Worm (Caenorhabditis elegans) whole organism, L3 larva: ENCODE data around the gene K06H7.8.
A peak's percentile ranks its signal among the peaks of the same experiment; 100 is the strongest.

ENCODE experiments used
- R02D3.7 ChIP-seq: fragments of 150-350 bp; optimal IDR thresholded peaks from 2 replicates; lab custom pipeline; 2014; ENCODE audit warnings: missing biosample characterization, missing genetic modification characterization
- ZK546.5 ChIP-seq: sonication (generic microtip); optimal IDR thresholded peaks from 2 replicates; lab custom pipeline; 2017; ENCODE audit warnings: missing biosample characterization, missing genetic modification characterization
- aly-2 ChIP-seq: fragments of 150-350 bp; optimal IDR thresholded peaks from 2 replicates; lab custom pipeline; 2014; ENCODE audit warnings: missing biosample characterization, missing genetic modification characterization
- ama-1 ChIP-seq: fragments of 150-350 bp; optimal IDR thresholded peaks from 2 replicates; lab custom pipeline; 2018
- ceh-16 ChIP-seq: sonication (generic microtip); optimal IDR thresholded peaks from 2 replicates; lab custom pipeline; 2017; ENCODE audit warnings: missing biosample characterization, missing genetic modification characterization
- ceh-28 ChIP-seq: fragments of 150-350 bp; optimal IDR thresholded peaks from 2 replicates; lab custom pipeline; 2014; ENCODE audit warnings: missing biosample characterization, missing genetic modification reagents, missing genetic modification characterization
- ceh-82 ChIP-seq: fragments of 150-350 bp; optimal IDR thresholded peaks from 2 replicates; lab custom pipeline; 2014; ENCODE audit warnings: missing biosample characterization, missing genetic modification characterization
- ceh-9 ChIP-seq: sonication (generic microtip); optimal IDR thresholded peaks from 2 replicates; lab custom pipeline; 2018; ENCODE audit warnings: missing biosample characterization, missing genetic modification characterization
- egl-5 ChIP-seq: fragments of 150-350 bp; optimal IDR thresholded peaks from 2 replicates; lab custom pipeline; 2017; ENCODE audit warnings: missing biosample characterization, missing genetic modification reagents, missing genetic modification characterization, inconsistent platforms
- elt-2 ChIP-seq: sonication (generic microtip); optimal IDR thresholded peaks from 2 replicates; lab custom pipeline; 2016; ENCODE audit warnings: missing genetic modification reagents, mild to moderate bottlenecking, missing genetic modification characterization, missing compliant biosample characterization
- fkh-2 ChIP-seq: fragments of 150-350 bp; optimal IDR thresholded peaks from 2 replicates; lab custom pipeline; 2014; ENCODE audit warnings: missing biosample characterization, missing genetic modification reagents, missing genetic modification characterization
- fos-1 ChIP-seq: fragments of 150-350 bp; optimal IDR thresholded peaks from 2 replicates; lab custom pipeline; 2014; ENCODE audit warnings: missing biosample characterization, missing genetic modification characterization
- hmg-11 ChIP-seq: sonication (generic microtip); optimal IDR thresholded peaks from 2 replicates; lab custom pipeline; 2016; ENCODE audit warnings: missing genetic modification characterization, missing compliant biosample characterization
- jun-1 ChIP-seq: fragments of 150-350 bp; optimal IDR thresholded peaks from 2 replicates; lab custom pipeline; 2014; ENCODE audit warnings: missing biosample characterization, missing genetic modification reagents, missing genetic modification characterization
- lin-15B ChIP-seq: fragments of 150-350 bp; optimal IDR thresholded peaks from 2 replicates; lab custom pipeline; 2014; ENCODE audit warnings: missing biosample characterization, missing genetic modification characterization
- lin-39 ChIP-seq: fragments of 150-350 bp; optimal IDR thresholded peaks from 2 replicates; lab custom pipeline; 2018; ENCODE audit warnings: missing biosample characterization, missing genetic modification reagents, missing genetic modification characterization
- lsy-12 ChIP-seq: sonication (generic microtip); optimal IDR thresholded peaks from 2 replicates; lab custom pipeline; 2016; ENCODE audit warnings: mild to moderate bottlenecking, missing genetic modification characterization, missing compliant biosample characterization
- mml-1 ChIP-seq: fragments of 150-350 bp; sonication (generic microtip); optimal IDR thresholded peaks from 3 replicates; lab custom pipeline; 2014; ENCODE audit warnings: missing biosample characterization, missing genetic modification characterization
- nfya-1 ChIP-seq: sonication (generic microtip); optimal IDR thresholded peaks from 2 replicates; lab custom pipeline; 2017; ENCODE audit warnings: missing genetic modification characterization, mild to moderate bottlenecking, missing compliant biosample characterization, antibody characterized with exemption, moderate library complexity; ENCODE audit not compliant: insufficient read depth
- nhr-12 ChIP-seq: fragments of 150-350 bp; optimal IDR thresholded peaks from 2 replicates; lab custom pipeline; 2014; ENCODE audit warnings: missing biosample characterization, missing genetic modification characterization
- nhr-23 ChIP-seq: fragments of 150-350 bp; optimal IDR thresholded peaks from 2 replicates; lab custom pipeline; 2014; ENCODE audit warnings: missing biosample characterization, missing genetic modification reagents, missing genetic modification characterization
- nhr-25 ChIP-seq: sonication (generic microtip); optimal IDR thresholded peaks from 2 replicates; lab custom pipeline; 2017; ENCODE audit warnings: missing biosample characterization, missing genetic modification characterization
- nhr-28 ChIP-seq: fragments of 150-350 bp; optimal IDR thresholded peaks from 2 replicates; lab custom pipeline; 2014; ENCODE audit warnings: missing biosample characterization, missing genetic modification characterization
- nhr-43 ChIP-seq: sonication (generic microtip); optimal IDR thresholded peaks from 2 replicates; lab custom pipeline; 2016; ENCODE audit warnings: mild to moderate bottlenecking, missing genetic modification characterization, missing compliant biosample characterization; ENCODE audit not compliant: poor library complexity, severe bottlenecking
- nhr-76 ChIP-seq: fragments of 150-350 bp; sonication (generic microtip); optimal IDR thresholded peaks from 5 replicates; lab custom pipeline; 2014; ENCODE audit warnings: missing biosample characterization, missing genetic modification characterization
- nhr-77 ChIP-seq: fragments of 150-350 bp; optimal IDR thresholded peaks from 2 replicates; lab custom pipeline; 2014; ENCODE audit warnings: missing biosample characterization, missing genetic modification characterization
- pha-4 ChIP-seq: fragments of 150-350 bp; optimal IDR thresholded peaks from 2 replicates; lab custom pipeline; 2014; ENCODE audit warnings: missing biosample characterization, missing genetic modification reagents, missing genetic modification characterization
- pqm-1 ChIP-seq: fragments of 150-350 bp; optimal IDR thresholded peaks from 2 replicates; lab custom pipeline; 2017; ENCODE audit warnings: missing biosample characterization, missing genetic modification characterization, inconsistent platforms
- sea-2 ChIP-seq: fragments of 150-350 bp; sonication (generic microtip); optimal IDR thresholded peaks from 4 replicates; lab custom pipeline; 2014; ENCODE audit warnings: missing biosample characterization, missing genetic modification reagents, missing genetic modification characterization
- skn-1 ChIP-seq: fragments of 150-350 bp; optimal IDR thresholded peaks from 2 replicates; lab custom pipeline; 2014; ENCODE audit warnings: missing biosample characterization, missing genetic modification characterization
- snpc-4 ChIP-seq: fragments of 150-350 bp; optimal IDR thresholded peaks from 2 replicates; lab custom pipeline; 2014; ENCODE audit warnings: missing biosample characterization, missing genetic modification characterization
- tbx-2 ChIP-seq: sonication (generic microtip); optimal IDR thresholded peaks from 2 replicates; lab custom pipeline; 2016; ENCODE audit warnings: mild to moderate bottlenecking, missing genetic modification characterization, missing compliant biosample characterization
- unc-62 ChIP-seq: fragments of 150-350 bp; sonication (generic microtip); optimal IDR thresholded peaks from 4 replicates; lab custom pipeline; 2014; ENCODE audit warnings: missing biosample characterization, missing genetic modification reagents, missing genetic modification characterization
- zag-1 ChIP-seq: fragments of 150-350 bp; optimal IDR thresholded peaks from 2 replicates; lab custom pipeline; 2014; ENCODE audit warnings: missing biosample characterization, missing genetic modification characterization
- ztf-11 ChIP-seq: fragments of 150-350 bp; optimal IDR thresholded peaks from 2 replicates; lab custom pipeline; 2014; ENCODE audit warnings: missing biosample characterization, missing genetic modification characterization
- ztf-4 ChIP-seq: fragments of 150-350 bp; optimal IDR thresholded peaks from 2 replicates; lab custom pipeline; 2014; ENCODE audit warnings: missing biosample characterization, missing genetic modification characterization

The K06H7.8 gene

ce11 chrIII:8133346-8133745 lies 35.3 kb upstream of the K06H7.8 start, which contains the start of gene C14B9.2:
C14B9.2 (plus strand) TSS chrIII:8133665.
- TF ChIP-seq pha-4 (peak; percentile 76), elt-2 (tag; lab: Kevin White, UChicago) (peak; percentile 20), nhr-12 (tag; lab: Kevin White, UChicago) (no peak)

- TF ChIP-seq tbx-2 (tag; lab: Kevin White, UChicago) (no peak), ztf-11 (tag; lab: Kevin White, UChicago) (no peak), jun-1 (tag; lab: Kevin White, UChicago) (no peak), pha-4 (peak; percentile 85)
Measured at ce11 chrIII:8132496-8132895, 34.5 kb upstream of the K06H7.8 start.

- TF ChIP-seq nhr-25 (tag; lab: Kevin White, UChicago) (peak; percentile 83), ztf-4 (tag; lab: Kevin White, UChicago) (no peak), ama-1 (peak; percentile 53), snpc-4 (tag; lab: Kevin White, UChicago) (peak; percentile 47), skn-1 (peak; percentile 58), nhr-23 (peak; percentile 85), ZK546.5 (tag; lab: Kevin White, UChicago) (peak; percentile 0), pqm-1 (peak; percentile 59), tbx-2 (tag; lab: Kevin White, UChicago) (peak; percentile 11), hmg-11 (peak; percentile 90), R02D3.7 (tag; lab: Kevin White, UChicago) (peak; percentile 82), egl-5 (peak; percentile 81), nhr-28 (tag; lab: Kevin White, UChicago) (no peak), nhr-43 (tag; lab: Kevin White, UChicago) (peak; percentile 74), lsy-12 (peak; percentile 63), lin-39 (tag; lab: Kevin White, UChicago) (peak; percentile 90), aly-2 (tag; lab: Kevin White, UChicago) (no peak), zag-1 (tag; lab: Kevin White, UChicago) (no peak), lin-15B (tag; lab: Kevin White, UChicago) (peak; percentile 87), nhr-76 (tag; lab: Kevin White, UChicago) (no peak), ceh-82 (tag; lab: Kevin White, UChicago) (peak; percentile 20), ceh-9 (no peak), jun-1 (tag; lab: Kevin White, UChicago) (peak; percentile 35), elt-2 (tag; lab: Kevin White, UChicago) (peak; percentile 45), ceh-28 (tag; lab: Kevin White, UChicago) (peak; percentile 57), nfya-1 (tag; lab: Kevin White, UChicago) (peak; percentile 98), pha-4 (peak; percentile 95), ztf-11 (tag; lab: Kevin White, UChicago) (no peak), unc-62 (GFP tag; lab: Kevin White, UChicago) (peak; percentile 11), ceh-16 (peak; percentile 11)
- TF ChIP-seq, all 47 proteins: peak for 23
Measured at ce11 chrIII:8130177-8130902, 32.3 kb upstream of the K06H7.8 start, which contains the start of the genes rpl-21 and C14B9.10. rpl-21 (minus strand) TSS chrIII:8130227. C14B9.10 (plus strand) TSS chrIII:8130852.

DNA sequence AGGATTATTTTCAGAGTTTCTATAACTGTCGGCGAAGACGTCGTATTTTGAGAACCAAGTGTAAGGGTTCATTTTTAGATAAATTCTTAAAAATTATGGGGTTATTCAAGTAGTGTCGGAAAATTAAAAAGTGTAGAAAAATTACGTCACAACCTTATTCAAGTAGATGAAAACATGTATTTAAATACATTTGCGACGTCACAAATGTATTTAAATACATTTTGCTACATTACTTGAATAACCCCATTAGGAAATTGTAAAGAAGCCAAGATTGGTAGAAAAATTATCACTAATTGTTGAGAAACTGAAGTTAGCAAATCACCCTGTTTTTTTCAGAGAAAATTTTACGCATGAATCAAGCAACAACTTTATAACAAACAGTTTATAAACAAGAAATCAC lies 31.2 kb upstream of the K06H7.8 start:
- no peak for TF ChIP-seq lsy-12

ce11 chrIII:8126978-8127377 lies 29.0 kb upstream of the K06H7.8 start:
- TF ChIP-seq pha-4 = peak; percentile 38
- no peak for TF ChIP-seq tbx-2 (tag; lab: Kevin White, UChicago)
- no peak for TF ChIP-seq pqm-1
- TF ChIP-seq sea-2 (GFP tag; lab: Kevin White, UChicago) = no peak
- peak; percentile 76 for TF ChIP-seq lin-39 (tag; lab: Kevin White, UChicago)
- no peak for TF ChIP-seq nhr-77 (tag; lab: Kevin White, UChicago)
- TF ChIP-seq mml-1 (tag; lab: Kevin White, UChicago) = no peak
- TF ChIP-seq lsy-12 = no peak
- no peak for TF ChIP-seq skn-1
- TF ChIP-seq lin-15B (tag; lab: Kevin White, UChicago) = no peak
- no peak for TF ChIP-seq ztf-11 (tag; lab: Kevin White, UChicago)
- TF ChIP-seq hmg-11 = peak; percentile 87
- TF ChIP-seq nfya-1 (tag; lab: Kevin White, UChicago) = peak; percentile 55
- TF ChIP-seq fos-1 (tag; lab: Kevin White, UChicago) = no peak
- no peak for TF ChIP-seq fkh-2 (tag; lab: Kevin White, UChicago)
